Fruit fly (Drosophila melanogaster) whole organism: ENCODE results near the gene Past1.

Experiments
- CG8478 ChIP-seq: fragments of >200 bp; optimal IDR thresholded peaks from 2 replicates; lab custom pipeline; 2018; ENCODE audit warnings: inconsistent platforms
- EcR ChIP-seq, 2 experiments: fragments of >200 bp; optimal IDR thresholded peaks; 2 replicates each; lab custom pipeline; 2017; ENCODE audit warnings: missing biosample characterization in 2 of 2, missing genetic modification characterization in 2 of 2, missing genetic modification reagents in 2 of 2
- pan ChIP-seq: fragments of >200 bp; optimal IDR thresholded peaks from 2 replicates; lab custom pipeline; 2017
- usp ChIP-seq: fragments of >200 bp; optimal IDR thresholded peaks from 2 replicates; lab custom pipeline; 2017; ENCODE audit warnings: missing biosample characterization, missing genetic modification characterization, mixed read lengths

- no peak for TF ChIP-seq pan (lab: Kevin White, UChicago)
- no peak for TF ChIP-seq EcR (GFP tag; optimal IDR thresholded peaks at IDR 0.05; lab: Kevin White, UChicago)
- TF ChIP-seq usp (GFP tag; lab: Kevin White, UChicago), result no peak
- no peak for TF ChIP-seq CG8478 (lab: Kevin White, UChicago)
Measured at dm6 chr3R:12676160-12676559, 21.0 kb upstream of the Past1 start, which contains the start of gene CG43630.
